Worm (Caenorhabditis elegans) whole organism, L4 larva: Measurements from ENCODE around the gene T22F3.2.

Experiments
- ama-1 ChIP-seq: fragments of 150-350 bp; optimal IDR thresholded peaks from 2 replicates; lab custom pipeline; 2014; ENCODE audit warnings: inconsistent platforms, mixed read lengths
- jun-1 ChIP-seq: fragments of 150-350 bp; optimal IDR thresholded peaks from 2 replicates; lab custom pipeline; 2014; ENCODE audit warnings: missing biosample characterization, missing genetic modification reagents, missing genetic modification characterization
- nhr-77 ChIP-seq: fragments of 150-350 bp; optimal IDR thresholded peaks from 2 replicates; lab custom pipeline; 2014; ENCODE audit warnings: missing biosample characterization, missing genetic modification characterization
- pqm-1 ChIP-seq: sonication (generic microtip); optimal IDR thresholded peaks from 2 replicates; lab custom pipeline; 2017; ENCODE audit warnings: missing biosample characterization, missing genetic modification characterization

DNA sequence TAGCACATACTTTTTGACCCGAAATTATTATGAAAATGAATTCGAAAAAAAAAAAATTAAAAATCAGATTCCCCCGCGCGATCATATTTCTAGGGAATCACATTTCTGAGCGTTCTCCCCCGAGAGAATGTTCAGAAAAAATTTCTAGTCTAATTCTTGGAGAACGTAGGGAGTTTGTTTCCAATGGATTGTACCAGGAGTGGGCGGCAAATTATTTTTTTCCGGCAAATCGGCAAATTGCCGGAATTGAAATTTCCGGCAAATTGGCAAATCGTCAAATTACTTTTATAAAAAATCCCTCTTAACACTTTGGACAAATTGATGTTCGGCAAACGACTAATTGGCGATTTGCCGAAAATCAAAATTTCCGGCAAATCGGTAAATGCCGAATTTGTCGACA is 25.2 kb downstream of the T22F3.2 start, which contains the start of gene T22F3.10:
- no peak for TF ChIP-seq pqm-1
- TF ChIP-seq jun-1, result no peak
- TF ChIP-seq nhr-77 (tag; lab: Kevin White, UChicago), result no peak
- no peak for TF ChIP-seq ama-1 (lab: Kevin White, UChicago)
